Worm (Caenorhabditis elegans): Measurements from ENCODE around the gene Y48G9A.9.

The Y48G9A.9 gene

ce11 chrIII:2089453-2089852 is 3.1 kb upstream of the Y48G9A.9 start (continued):
- no peak for TF ChIP-seq sptf-1 (tag; optimal IDR thresholded peaks at IDR 0.05)
- TF ChIP-seq pqm-1 (tag; optimal IDR thresholded peaks at IDR 0.05) = no peak
- no peak for TF ChIP-seq nhr-237 (tag; optimal IDR thresholded peaks at IDR 0.05)
- TF ChIP-seq elt-3 (tag; optimal IDR thresholded peaks at IDR 0.05) = no peak
- TF ChIP-seq sup-37 (GFP tag; optimal IDR thresholded peaks at IDR 0.05) = no peak
- TF ChIP-seq alr-1 (tag; optimal IDR thresholded peaks at IDR 0.05; ENCODE audit: borderline replicate concordance) = no peak
- no peak for TF ChIP-seq zag-1 (tag; optimal IDR thresholded peaks at IDR 0.05)
- no peak for TF ChIP-seq lin-13 (GFP tag; optimal IDR thresholded peaks at IDR 0.05)
- peak; percentile 23 for TF ChIP-seq skn-1 (tag; optimal IDR thresholded peaks at IDR 0.05)
- TF ChIP-seq mdl-1 (tag; optimal IDR thresholded peaks at IDR 0.05) = peak in 1 of 2 experiments; percentile 53
- TF ChIP-seq F16B12.6 (tag; optimal IDR thresholded peaks at IDR 0.05) = no peak
- TF ChIP-seq unc-62 (GFP tag; optimal IDR thresholded peaks at IDR 0.05) = no peak
- no peak for TF ChIP-seq rnt-1 (tag; optimal IDR thresholded peaks at IDR 0.05)
- no peak for TF ChIP-seq fos-1 (tag; optimal IDR thresholded peaks at IDR 0.05)
- TF ChIP-seq swsn-7 (tag; optimal IDR thresholded peaks at IDR 0.05) = peak; percentile 50
- TF ChIP-seq unc-30 (tag; optimal IDR thresholded peaks at IDR 0.05) = no peak
- peak; percentile 55 for TF ChIP-seq lin-14 (GFP tag; optimal IDR thresholded peaks at IDR 0.05)
- TF ChIP-seq vab-15 (tag; optimal IDR thresholded peaks at IDR 0.05) = no peak
- TF ChIP-seq ceh-63 (GFP tag; optimal IDR thresholded peaks at IDR 0.05) = no peak
- no peak for TF ChIP-seq ztf-4 (tag; optimal IDR thresholded peaks at IDR 0.05)
- TF ChIP-seq nhr-12 (tag; optimal IDR thresholded peaks at IDR 0.05) = no peak
- peak; percentile 19 for TF ChIP-seq snu-23 (GFP tag; optimal IDR thresholded peaks at IDR 0.05)
- TF ChIP-seq hlh-4 (tag; optimal IDR thresholded peaks at IDR 0.05) = no peak
- no peak for TF ChIP-seq snpc-4 (tag; optimal IDR thresholded peaks at IDR 0.05)
- no peak for TF ChIP-seq unc-86 (tag; optimal IDR thresholded peaks at IDR 0.05)
- no peak for TF ChIP-seq ceh-90 (tag; optimal IDR thresholded peaks at IDR 0.05)
- peak in 1 of 3 experiments; percentile 22 for TF ChIP-seq ceh-82 (tag; optimal IDR thresholded peaks at IDR 0.05)
- no peak for TF ChIP-seq aha-1 (tag; optimal IDR thresholded peaks at IDR 0.05)

- peak; percentile 63 for TF ChIP-seq skn-1 (tag; optimal IDR thresholded peaks at IDR 0.05)
- peak; percentile 97 for TF ChIP-seq nhr-85 (tag)
- peak in 1 of 2 experiments; percentile 86 for TF ChIP-seq lin-35 (GFP tag; optimal IDR thresholded peaks at IDR 0.05)
- peak; percentile 85 for TF ChIP-seq nhr-90 (tag; optimal IDR thresholded peaks at IDR 0.05; ENCODE audit: poor library complexity)
- peak; percentile 89 for TF ChIP-seq mep-1 (tag; optimal IDR thresholded peaks at IDR 0.05)
- peak; percentile 79 for TF ChIP-seq lin-13 (GFP tag; optimal IDR thresholded peaks at IDR 0.05)
- peak in 1 of 2 experiments; percentile 74 for TF ChIP-seq mdl-1 (tag; optimal IDR thresholded peaks at IDR 0.05)
- TF ChIP-seq ceh-82 (tag; optimal IDR thresholded peaks at IDR 0.05) = peak in 1 of 3 experiments; percentile 24
- TF ChIP-seq irx-1 (tag; optimal IDR thresholded peaks at IDR 0.05) = peak; percentile 51
- TF ChIP-seq fos-1 (tag; optimal IDR thresholded peaks at IDR 0.05) = peak; percentile 74
- TF ChIP-seq grh-1 (GFP tag; IDR thresholded peaks at IDR 0.05) = peak; percentile 84
- no peak for TF ChIP-seq fkh-10 (GFP tag; optimal IDR thresholded peaks at IDR 0.05)
- TF ChIP-seq sup-37 (GFP tag; optimal IDR thresholded peaks at IDR 0.05) = no peak
- TF ChIP-seq ama-1 (optimal IDR thresholded peaks at IDR 0.05) = peak; percentile 2
- peak; percentile 9 for TF ChIP-seq nhr-77 (tag; optimal IDR thresholded peaks at IDR 0.05)
- TF ChIP-seq snu-23 (GFP tag; optimal IDR thresholded peaks at IDR 0.05) = peak; percentile 89
- peak; percentile 66 for TF ChIP-seq swsn-7 (tag; optimal IDR thresholded peaks at IDR 0.05)
- TF ChIP-seq nhr-47 (tag; optimal IDR thresholded peaks at IDR 0.05) = peak; percentile 60
- peak; percentile 68 for TF ChIP-seq tbx-2 (tag; optimal IDR thresholded peaks at IDR 0.05)
- TF ChIP-seq C16A3.4 (tag; optimal IDR thresholded peaks at IDR 0.05) = peak; percentile 77
- TF ChIP-seq elt-3 (tag; optimal IDR thresholded peaks at IDR 0.05) = peak in 2 of 6 experiments; percentile 40 to 81
- peak; percentile 85 for TF ChIP-seq nhr-20 (tag; optimal IDR thresholded peaks at IDR 0.05)
- TF ChIP-seq nhr-237 (tag; optimal IDR thresholded peaks at IDR 0.05) = peak; percentile 32
- TF ChIP-seq pax-3 (tag; optimal IDR thresholded peaks at IDR 0.05) = no peak
- TF ChIP-seq C04F5.9 (tag; optimal IDR thresholded peaks at IDR 0.05) = no peak
- no peak for TF ChIP-seq ztf-11 (tag; optimal IDR thresholded peaks at IDR 0.05)
- TF ChIP-seq dpl-1 (GFP tag; optimal IDR thresholded peaks at IDR 0.05) = peak; percentile 30 to 63 (median 49)
- peak; percentile 46 for TF ChIP-seq blmp-1 (tag; optimal IDR thresholded peaks at IDR 0.05)
- no peak for TF ChIP-seq unc-86 (tag; optimal IDR thresholded peaks at IDR 0.05)
- TF ChIP-seq unc-30 (tag; optimal IDR thresholded peaks at IDR 0.05) = no peak
- peak; percentile 60 for TF ChIP-seq nhr-19 (GFP tag; conservative IDR thresholded peaks at IDR 0.05)
- TF ChIP-seq jun-1 (tag; optimal IDR thresholded peaks at IDR 0.05) = peak; percentile 65
- no peak for TF ChIP-seq egl-27 (tag; optimal IDR thresholded peaks at IDR 0.05)
- TF ChIP-seq elt-2 (tag; optimal IDR thresholded peaks at IDR 0.05) = peak; percentile 61
- TF ChIP-seq efl-3 (GFP tag; optimal IDR thresholded peaks at IDR 0.05) = no peak
Measured at ce11 chrIII:2090695-2091094, 1.8 kb upstream of the Y48G9A.9 start.

All from whole organism, L1 larva.